Fruit fly (Drosophila melanogaster): ENCODE results near the gene CG11034.
A peak's percentile ranks its signal among the peaks of the same experiment; 100 is the strongest.

CG11034 gene

dm6 chr2L:5780703-5781102, 24.5 kb upstream of the CG11034 start (continued):
- no peak for TF ChIP-seq Optix (GFP tag; IDR thresholded peaks at IDR 0.05)

- peak; percentile 39 for TF ChIP-seq lab (GFP tag; optimal IDR thresholded peaks at IDR 0.05)
- no peak for TF ChIP-seq chif (GFP tag; optimal IDR thresholded peaks at IDR 0.05)
- peak; percentile 12 for TF ChIP-seq CG2120 (GFP tag; optimal IDR thresholded peaks at IDR 0.05)
- peak; percentile 39; the same call in 1 of the 3 replicates for TF ChIP-seq vnd (GFP tag; IDR thresholded peaks at IDR 0.05; ENCODE audit: partially characterized antibody)
- peak; percentile 73 for TF ChIP-seq CG14860 (GFP tag; IDR thresholded peaks at IDR 0.05; ENCODE audit: partially characterized antibody)
- no peak for TF ChIP-seq da (GFP tag; optimal IDR thresholded peaks at IDR 0.05)
- TF ChIP-seq prd (optimal IDR thresholded peaks at IDR 0.05), result no peak
- TF ChIP-seq prd (GFP tag; IDR thresholded peaks at IDR 0.05), result peak; percentile 15; the same call in 1 of the 3 replicates
- peak; percentile 1 for TF ChIP-seq sens (GFP tag)
- TF ChIP-seq Vsx1 (GFP tag; optimal IDR thresholded peaks at IDR 0.05), result no peak
- TF ChIP-seq mld (GFP tag; IDR thresholded peaks at IDR 0.05; ENCODE audit: partially characterized antibody), result 0 out of 3 replicates have a peak, but pooled peaks have one; percentile 40
- peak; percentile 73 for TF ChIP-seq row (GFP tag; IDR thresholded peaks at IDR 0.05)
- TF ChIP-seq corto (GFP tag; optimal IDR thresholded peaks at IDR 0.05), result no peak
- peak; percentile 23; the same call in 1 of the 2 replicates for TF ChIP-seq slbo (GFP tag; IDR thresholded peaks at IDR 0.05)
- TF ChIP-seq Meics (GFP tag; optimal IDR thresholded peaks at IDR 0.05), result peak; percentile 4
- peak; percentile 15 for TF ChIP-seq mirr (GFP tag; optimal IDR thresholded peaks at IDR 0.05)
- peak; percentile 79 for TF ChIP-seq CG7963 (GFP tag; IDR thresholded peaks at IDR 0.05; ENCODE audit: partially characterized antibody)
- TF ChIP-seq amos (GFP tag; IDR thresholded peaks at IDR 0.05; ENCODE audit: partially characterized antibody), result peak; percentile 37
- TF ChIP-seq CG1602 (GFP tag; optimal IDR thresholded peaks at IDR 0.05), result no peak
- 0 out of 3 replicates have a peak, but pooled peaks have one; percentile 10 for TF ChIP-seq Mrtf (GFP tag; IDR thresholded peaks at IDR 0.05)
- peak; percentile 92 for TF ChIP-seq CG5180 (GFP tag; optimal IDR thresholded peaks at IDR 0.05)
- TF ChIP-seq sd (tag; optimal IDR thresholded peaks at IDR 0.05), result peak; percentile 17
- peak; percentile 80 for TF ChIP-seq Med (GFP tag)
- peak; percentile 16 for TF ChIP-seq CG30403 (GFP tag; optimal IDR thresholded peaks at IDR 0.05)
- no peak for TF ChIP-seq grn (GFP tag; optimal IDR thresholded peaks at IDR 0.05)
- TF ChIP-seq CG7987 (GFP tag; optimal IDR thresholded peaks at IDR 0.05), result peak; percentile 1
- 0 out of 2 replicates have a peak, but pooled peaks have one; percentile 21 for TF ChIP-seq Ptx1 (GFP tag; IDR thresholded peaks at IDR 0.05)
- no peak for TF ChIP-seq CG11696 (GFP tag; IDR thresholded peaks at IDR 0.05)
- TF ChIP-seq hkb (optimal IDR thresholded peaks at IDR 0.05), result no peak
- TF ChIP-seq hkb (GFP tag; IDR thresholded peaks at IDR 0.05), result no peak
- TF ChIP-seq sisA (GFP tag; IDR thresholded peaks at IDR 0.05), result peak; percentile 28; the same call in 1 of the 2 replicates
- no peak for TF ChIP-seq Neu2 (GFP tag; optimal IDR thresholded peaks at IDR 0.05; ENCODE audit: borderline replicate concordance)
- TF ChIP-seq CG17359 (tag; optimal IDR thresholded peaks at IDR 0.05), result peak; percentile 1
- no peak for TF ChIP-seq pan (optimal IDR thresholded peaks at IDR 0.05)
- TF ChIP-seq pan (GFP tag; optimal IDR thresholded peaks at IDR 0.05 in 1 of 2, IDR thresholded peaks at IDR 0.05 in 1 of 2), result peak in 1 of 2 experiments; percentile 42
- peak; percentile 89 for TF ChIP-seq HLH4C (GFP tag; IDR thresholded peaks at IDR 0.05; ENCODE audit: partially characterized antibody)
- TF ChIP-seq CG17612 (GFP tag; IDR thresholded peaks at IDR 0.05), result 0 out of 2 replicates have a peak, but pooled peaks have one; percentile 14
- TF ChIP-seq Scr (GFP tag; IDR thresholded peaks at IDR 0.05; ENCODE audit: partially characterized antibody), result peak; percentile 45; the same call in 1 of the 2 replicates
- TF ChIP-seq chinmo (GFP tag; IDR thresholded peaks at IDR 0.05; ENCODE audit: partially characterized antibody), result 0 out of 4 replicates have a peak, but pooled peaks have one; percentile 64
- peak; percentile 44; the same call in 1 of the 2 replicates for TF ChIP-seq bbx (GFP tag; IDR thresholded peaks at IDR 0.05; ENCODE audit: partially characterized antibody)
- TF ChIP-seq CG10267 (tag; optimal IDR thresholded peaks at IDR 0.05), result no peak
- TF ChIP-seq chn (GFP tag; optimal IDR thresholded peaks at IDR 0.05), result no peak
- TF ChIP-seq CG8944 (GFP tag; optimal IDR thresholded peaks at IDR 0.05), result no peak
- TF ChIP-seq Ets65A (GFP tag), result peak; percentile 87
- TF ChIP-seq nerfin-2 (GFP tag; IDR thresholded peaks at IDR 0.05; ENCODE audit: partially characterized antibody), result peak; percentile 82
- TF ChIP-seq CG43689 (GFP tag; IDR thresholded peaks at IDR 0.05), result no peak
- no peak for TF ChIP-seq Rx (GFP tag; IDR thresholded peaks at IDR 0.05)
These were observed 24.0 kb upstream of the CG11034 start for dm6 chr2L:5781181-5781580.

Measured in whole organism, embryonic.